Fruit fly (Drosophila melanogaster) whole organism, embryonic: ENCODE results near the gene CG17154.

Experiments
- Asciz ChIP-seq: fragments of 200-800 bp; sonication (Bioruptor generic); optimal IDR thresholded peaks from 2 replicates; lab custom pipeline; 2017; ENCODE audit warnings: missing biosample characterization, mild to moderate bottlenecking, missing genetic modification characterization, missing genetic modification reagents
- Atf-2 ChIP-seq: fragments of 200-800 bp; sonication (Bioruptor generic); optimal IDR thresholded peaks from 2 replicates; lab custom pipeline; 2016; ENCODE audit warnings: missing biosample characterization, missing genetic modification characterization
- Bdp1 ChIP-seq: fragments of 200-800 bp; sonication (Bioruptor generic); optimal IDR thresholded peaks from 3 replicates; lab custom pipeline; 2016; ENCODE audit warnings: missing biosample characterization, missing genetic modification characterization
- Blimp-1 ChIP-seq: fragments of 200-800 bp; sonication (Bioruptor generic); optimal IDR thresholded peaks from 3 replicates; lab custom pipeline; 2018; ENCODE audit warnings: missing biosample characterization, missing genetic modification characterization, mild to moderate bottlenecking, moderate library complexity, missing genetic modification reagents
- CG11093 ChIP-seq: fragments of 200-800 bp; sonication (Bioruptor generic); IDR thresholded peaks from 3 replicates; pipeline ENCODE4 v1.3.6; 2022; ENCODE audit warnings: missing biosample characterization, missing genetic modification characterization
- CG12071 ChIP-seq: fragments of 200-800 bp; sonication (Bioruptor generic); optimal IDR thresholded peaks from 3 replicates; lab custom pipeline; 2018; ENCODE audit warnings: missing biosample characterization, mild to moderate bottlenecking, missing genetic modification characterization
- CG13775 ChIP-seq: fragments of 200-800 bp; sonication (Bioruptor generic); optimal IDR thresholded peaks from 3 replicates; lab custom pipeline; 2017; ENCODE audit warnings: missing biosample characterization, mild to moderate bottlenecking, missing genetic modification characterization
- CG14710 ChIP-seq: fragments of 200-800 bp; sonication (Bioruptor generic); optimal IDR thresholded peaks from 3 replicates; lab custom pipeline; 2019; ENCODE audit warnings: missing biosample characterization, mild to moderate bottlenecking, missing genetic modification characterization, moderate library complexity
- CG15696 ChIP-seq: fragments of 200-800 bp; sonication (Bioruptor generic); optimal IDR thresholded peaks from 2 replicates; lab custom pipeline; 2019; ENCODE audit warnings: missing biosample characterization, mild to moderate bottlenecking, missing genetic modification characterization, moderate library complexity
- CG1603 ChIP-seq: fragments of 200-800 bp; sonication (Bioruptor generic); optimal IDR thresholded peaks from 2 replicates; lab custom pipeline; 2019; ENCODE audit warnings: missing biosample characterization, mild to moderate bottlenecking, missing genetic modification characterization, moderate library complexity
- CG17186 ChIP-seq: fragments of 200-800 bp; sonication (Bioruptor generic); optimal IDR thresholded peaks from 3 replicates; lab custom pipeline; 2017; ENCODE audit warnings: missing biosample characterization, missing genetic modification reagents, missing genetic modification characterization
- CG17568 ChIP-seq: fragments of 200-800 bp; sonication (Bioruptor generic); optimal IDR thresholded peaks from 2 replicates; lab custom pipeline; 2018; ENCODE audit warnings: missing biosample characterization, mild to moderate bottlenecking, missing genetic modification characterization, moderate library complexity
- CG17829 ChIP-seq: fragments of 200-800 bp; optimal IDR thresholded peaks from 2 replicates; lab custom pipeline; 2019; ENCODE audit warnings: missing biosample characterization, mild to moderate bottlenecking, missing genetic modification characterization, moderate library complexity
- CG2120 ChIP-seq: fragments of 200-800 bp; sonication (Bioruptor generic); optimal IDR thresholded peaks from 3 replicates; lab custom pipeline; 2016; ENCODE audit warnings: missing biosample characterization, missing genetic modification characterization
- CG30020 ChIP-seq: fragments of 200-800 bp; optimal IDR thresholded peaks from 2 replicates; lab custom pipeline; 2019; ENCODE audit warnings: missing biosample characterization, mild to moderate bottlenecking, missing genetic modification characterization, moderate library complexity
- CG31224 ChIP-seq: fragments of 200-800 bp; sonication (Bioruptor generic); IDR thresholded peaks from 2 replicates; pipeline ENCODE4 v1.3.6; 2022; ENCODE audit warnings: missing biosample characterization, missing genetic modification characterization
- CG42726 ChIP-seq: fragments of 200-800 bp; sonication (Bioruptor generic); IDR thresholded peaks from 2 replicates; pipeline ENCODE4 v1.3.6; 2022; ENCODE audit warnings: missing biosample characterization, missing genetic modification characterization; ENCODE audit not compliant: partially characterized antibody
- CG4854 ChIP-seq: fragments of 200-800 bp; sonication (Bioruptor generic); optimal IDR thresholded peaks from 2 replicates; lab custom pipeline; 2016; ENCODE audit warnings: missing biosample characterization, missing genetic modification characterization, inconsistent platforms
- CG5953 ChIP-seq: fragments of 200-800 bp; sonication (Bioruptor generic); IDR thresholded peaks from 2 replicates; pipeline ENCODE4 v1.3.6; 2022; ENCODE audit warnings: missing biosample characterization, missing genetic modification characterization
- CG7271 ChIP-seq: fragments of 200-800 bp; sonication (Bioruptor generic); optimal IDR thresholded peaks from 2 replicates; lab custom pipeline; 2018; ENCODE audit warnings: missing biosample characterization, mild to moderate bottlenecking, missing genetic modification characterization, moderate library complexity
- CG7556 ChIP-seq: fragments of 200-800 bp; sonication (Bioruptor generic); optimal IDR thresholded peaks from 2 replicates; lab custom pipeline; 2017; ENCODE audit warnings: missing biosample characterization, mild to moderate bottlenecking, missing genetic modification characterization
- D19A ChIP-seq: fragments of 200-800 bp; optimal IDR thresholded peaks from 3 replicates; lab custom pipeline; 2019; ENCODE audit warnings: missing biosample characterization, mild to moderate bottlenecking, missing genetic modification characterization, moderate library complexity
- Dip2 ChIP-seq: fragments of 200-800 bp; sonication (Bioruptor generic); IDR thresholded peaks from 2 replicates; pipeline ENCODE4 v1.3.6; 2022; ENCODE audit warnings: missing biosample characterization, missing genetic modification characterization
- Drgx ChIP-seq: fragments of 200-800 bp; sonication (Bioruptor generic); IDR thresholded peaks from 2 replicates; pipeline ENCODE4 v1.3.6; 2022; ENCODE audit warnings: missing biosample characterization, missing genetic modification characterization
- Ets97D ChIP-seq: fragments of 200-800 bp; sonication (Bioruptor generic); optimal IDR thresholded peaks from 3 replicates; lab custom pipeline; 2016; ENCODE audit warnings: missing biosample characterization, missing genetic modification characterization
- Fer2 ChIP-seq: fragments of 200-800 bp; sonication (Bioruptor generic); optimal IDR thresholded peaks from 2 replicates; lab custom pipeline; 2018; ENCODE audit warnings: missing biosample characterization, mild to moderate bottlenecking, missing genetic modification characterization, moderate library complexity
- HmgD ChIP-seq: fragments of 200-800 bp; sonication (Bioruptor generic); optimal IDR thresholded peaks from 3 replicates; lab custom pipeline; 2016; ENCODE audit warnings: missing biosample characterization, missing genetic modification characterization
- HmgZ ChIP-seq: fragments of 200-800 bp; sonication (Bioruptor generic); optimal IDR thresholded peaks from 2 replicates; lab custom pipeline; 2018; ENCODE audit warnings: missing biosample characterization, mild to moderate bottlenecking, missing genetic modification characterization
- Rfx ChIP-seq: fragments of 200-800 bp; sonication (Bioruptor generic); IDR thresholded peaks from 2 replicates; pipeline ENCODE4 v1.3.6; 2022; ENCODE audit warnings: missing biosample characterization, missing genetic modification characterization
- Sox102F ChIP-seq: fragments of 200-800 bp; sonication (Bioruptor generic); optimal IDR thresholded peaks from 2 replicates; lab custom pipeline; 2018; ENCODE audit warnings: missing biosample characterization, mild to moderate bottlenecking, missing genetic modification characterization, moderate library complexity
- Spps ChIP-seq: fragments of 200-800 bp; sonication (Bioruptor generic); optimal IDR thresholded peaks from 2 replicates; lab custom pipeline; 2018; ENCODE audit warnings: missing biosample characterization, mild to moderate bottlenecking, missing genetic modification characterization
- bbx ChIP-seq: fragments of 200-800 bp; sonication (Bioruptor generic); IDR thresholded peaks from 2 replicates; pipeline ENCODE4 v1.3.6; 2022; ENCODE audit warnings: missing biosample characterization, missing genetic modification characterization; ENCODE audit not compliant: partially characterized antibody
- bowl ChIP-seq: fragments of 200-800 bp; sonication (Bioruptor generic); IDR thresholded peaks from 2 replicates; pipeline ENCODE4 v1.3.6; 2022; ENCODE audit warnings: missing biosample characterization, missing genetic modification characterization
- btn ChIP-seq: fragments of 200-800 bp; sonication (Bioruptor generic); optimal IDR thresholded peaks from 2 replicates; lab custom pipeline; 2016; ENCODE audit warnings: missing biosample characterization, missing genetic modification characterization
- cas ChIP-seq: fragments of 200-800 bp; sonication (Bioruptor generic); IDR thresholded peaks from 2 replicates; pipeline ENCODE4 v1.3.6; 2022; ENCODE audit warnings: missing biosample characterization, missing genetic modification characterization
- chif ChIP-seq, 2 experiments: fragments of 200-800 bp; sonication (Bioruptor generic); optimal IDR thresholded peaks; 3 replicates each; lab custom pipeline; 2016; ENCODE audit warnings: missing biosample characterization in 2 of 2, missing genetic modification characterization in 2 of 2
- danr ChIP-seq: fragments of 200-800 bp; sonication (Bioruptor generic); IDR thresholded peaks from 2 replicates; pipeline ENCODE4 v1.3.6; 2022; ENCODE audit warnings: missing biosample characterization, missing genetic modification characterization
- gsb-n ChIP-seq: fragments of 200-800 bp; sonication (Bioruptor generic); optimal IDR thresholded peaks from 3 replicates; lab custom pipeline; 2018; ENCODE audit warnings: missing biosample characterization, mild to moderate bottlenecking, missing genetic modification characterization
- ham ChIP-seq: fragments of 200-800 bp; sonication (Bioruptor generic); IDR thresholded peaks from 2 replicates; pipeline ENCODE4 v1.3.6; 2022; ENCODE audit warnings: missing biosample characterization, missing genetic modification characterization
- kah ChIP-seq: fragments of 200-800 bp; sonication (Bioruptor generic); optimal IDR thresholded peaks from 2 replicates; lab custom pipeline; 2018; ENCODE audit warnings: missing biosample characterization, mild to moderate bottlenecking, missing genetic modification characterization
- knrl ChIP-seq: fragments of 200-800 bp; sonication (Bioruptor generic); IDR thresholded peaks from 3 replicates; pipeline ENCODE4 v1.3.6; 2022; ENCODE audit warnings: missing biosample characterization, missing genetic modification characterization; ENCODE audit not compliant: partially characterized antibody
- lilli ChIP-seq: fragments of 200-800 bp; sonication (Bioruptor generic); optimal IDR thresholded peaks from 3 replicates; lab custom pipeline; 2016; ENCODE audit warnings: missing biosample characterization, missing genetic modification characterization
- p53 ChIP-seq: fragments of 200-800 bp; sonication (Bioruptor generic); optimal IDR thresholded peaks from 2 replicates; lab custom pipeline; 2016; ENCODE audit warnings: missing biosample characterization, missing genetic modification characterization
- pum ChIP-seq: fragments of 200-800 bp; sonication (Bioruptor generic); optimal IDR thresholded peaks from 2 replicates; lab custom pipeline; 2016; ENCODE audit warnings: missing biosample characterization, missing genetic modification characterization
- seq ChIP-seq: fragments of 200-800 bp; sonication (Bioruptor generic); IDR thresholded peaks from 2 replicates; pipeline ENCODE4 v1.3.6; 2022; ENCODE audit warnings: missing biosample characterization, missing genetic modification characterization
- slp2 ChIP-seq: fragments of 200-800 bp; sonication (Bioruptor generic); optimal IDR thresholded peaks from 2 replicates; lab custom pipeline; 2016; ENCODE audit warnings: missing biosample characterization, missing genetic modification characterization
- sna ChIP-seq: fragments of 200-800 bp; sonication (Bioruptor generic); IDR thresholded peaks from 2 replicates; pipeline ENCODE4 v1.3.6; 2022; ENCODE audit warnings: missing biosample characterization, missing genetic modification characterization; ENCODE audit not compliant: partially characterized antibody
- sqz ChIP-seq: fragments of 200-800 bp; sonication (Bioruptor generic); optimal IDR thresholded peaks from 3 replicates; lab custom pipeline; 2018; ENCODE audit warnings: missing biosample characterization, mild to moderate bottlenecking, missing genetic modification characterization
- tll ChIP-seq, 2 experiments: fragments of 200-800 bp in 1 of 2; fragments of >200 bp in 1 of 2; sonication (Bioruptor generic) in 1 of 2; optimal IDR thresholded peaks; 2 replicates each; lab custom pipeline; 2017 to 2019; ENCODE audit warnings: missing biosample characterization in 2 of 2, missing genetic modification characterization in 2 of 2, mild to moderate bottlenecking in 1 of 2, moderate library complexity in 1 of 2
- vfl ChIP-seq: fragments of 200-800 bp; sonication (Bioruptor generic); optimal IDR thresholded peaks from 2 replicates; lab custom pipeline; 2016; ENCODE audit warnings: missing biosample characterization, missing genetic modification characterization

CG17154 gene

DNA sequence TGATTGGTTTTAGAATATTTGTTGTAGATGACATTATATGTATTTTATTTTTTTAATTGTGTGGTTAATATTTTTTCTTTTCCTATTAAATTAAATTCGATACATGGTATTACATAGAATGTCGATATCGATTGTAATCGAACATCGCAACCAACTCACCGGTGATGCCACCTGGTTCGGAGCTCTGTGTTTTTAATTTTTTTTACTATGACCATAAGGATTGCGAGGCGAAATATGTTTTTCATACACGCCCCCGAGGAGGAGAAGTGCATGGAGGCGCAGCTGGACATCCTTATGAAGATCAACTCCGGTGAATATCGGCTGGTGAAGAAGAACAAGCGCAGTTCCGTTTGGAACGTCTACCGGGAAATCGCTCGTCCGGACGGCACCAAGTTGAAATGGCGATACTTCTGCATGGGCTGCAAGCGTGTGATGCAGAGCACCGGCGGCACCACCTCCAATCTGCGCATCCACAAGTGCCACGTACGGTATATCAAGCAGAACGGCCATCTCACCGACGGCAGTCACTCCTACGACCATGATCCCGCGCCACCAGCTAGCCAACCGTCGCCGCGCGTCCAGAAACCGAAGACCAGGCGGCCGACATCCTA, 31.6 kb downstream of the CG17154 start, which contains the start of gene CG11560 (continued):
- TF ChIP-seq Ets97D (GFP tag; lab: Kevin White, UChicago), result peak; percentile 19
- TF ChIP-seq slp2 (GFP tag; lab: Kevin White, UChicago), result no peak
- TF ChIP-seq sna (GFP tag; lab: Robert Waterston, UW), result peak; percentile 55; the same call in 1 of the 2 replicates
- no peak for TF ChIP-seq Sox102F (GFP tag; lab: Kevin White, UChicago)
- TF ChIP-seq p53 (GFP tag; lab: Kevin White, UChicago), result no peak
- TF ChIP-seq CG12071 (GFP tag; lab: Kevin White, UChicago), result no peak
- TF ChIP-seq HmgD, result no peak
- TF ChIP-seq bbx (GFP tag; lab: Robert Waterston, UW), result peak; percentile 66
- TF ChIP-seq sqz, result peak; percentile 60
- no peak for TF ChIP-seq seq (GFP tag; lab: Robert Waterston, UW)
- no peak for TF ChIP-seq CG42726
- peak; percentile 37 for TF ChIP-seq CG1603 (tag; lab: Kevin White, UChicago)
- TF ChIP-seq danr (GFP tag; lab: Robert Waterston, UW), result no peak
- TF ChIP-seq CG30020 (tag; lab: Kevin White, UChicago), result no peak
- peak; percentile 2 for TF ChIP-seq CG17829
- no peak for TF ChIP-seq pum
- TF ChIP-seq vfl (GFP tag; lab: Kevin White, UChicago), result no peak
- TF ChIP-seq chif (GFP tag; optimal IDR thresholded peaks at IDR 0.05; lab: Kevin White, UChicago), result no peak
- TF ChIP-seq Dip2 (GFP tag; lab: Robert Waterston, UW), result no peak
- no peak for TF ChIP-seq Fer2 (tag; lab: Kevin White, UChicago)
- TF ChIP-seq CG4854, result no peak
- TF ChIP-seq CG2120 (GFP tag; lab: Kevin White, UChicago), result no peak
- no peak for TF ChIP-seq bowl (GFP tag; lab: Robert Waterston, UW)
- TF ChIP-seq CG31224 (GFP tag; lab: Robert Waterston, UW), result no peak
- peak; percentile 42; the same call in 2 of the 3 replicates for TF ChIP-seq knrl (GFP tag; lab: Robert Waterston, UW)
- TF ChIP-seq CG15696 (tag; lab: Kevin White, UChicago), result no peak
- TF ChIP-seq Drgx (GFP tag; lab: Robert Waterston, UW), result no peak
- TF ChIP-seq D19A (tag; lab: Kevin White, UChicago), result no peak
- TF ChIP-seq cas (GFP tag; lab: Robert Waterston, UW), result no peak
- no peak for TF ChIP-seq CG11093
- no peak for TF ChIP-seq CG7271 (tag; lab: Kevin White, UChicago)
- no peak for TF ChIP-seq btn (GFP tag; lab: Kevin White, UChicago)
- TF ChIP-seq ham (GFP tag; lab: Robert Waterston, UW), result no peak
- TF ChIP-seq Bdp1 (GFP tag; lab: Kevin White, UChicago), result no peak
- no peak for TF ChIP-seq tll (GFP tag; optimal IDR thresholded peaks at IDR 0.05; lab: Kevin White, UChicago)
- no peak for TF ChIP-seq gsb-n (tag; lab: Kevin White, UChicago)
- TF ChIP-seq Asciz (GFP tag; lab: Kevin White, UChicago), result no peak
- TF ChIP-seq CG14710 (tag; lab: Kevin White, UChicago), result peak; percentile 19
- no peak for TF ChIP-seq lilli (GFP tag; lab: Kevin White, UChicago)
- TF ChIP-seq Atf-2 (GFP tag; lab: Kevin White, UChicago), result no peak
- no peak for TF ChIP-seq Spps (tag; lab: Kevin White, UChicago)
- TF ChIP-seq CG13775 (GFP tag; lab: Kevin White, UChicago), result no peak
- TF ChIP-seq Blimp-1 (GFP tag; lab: Kevin White, UChicago), result no peak
- TF ChIP-seq kah, result no peak
- no peak for TF ChIP-seq CG5953 (GFP tag; lab: Robert Waterston, UW)
- peak; percentile 16 for TF ChIP-seq HmgZ (tag; lab: Kevin White, UChicago)
- TF ChIP-seq Rfx (GFP tag; lab: Robert Waterston, UW), result no peak
- TF ChIP-seq CG17186 (GFP tag; lab: Kevin White, UChicago), result peak; percentile 1
- no peak for TF ChIP-seq CG17568 (GFP tag; lab: Kevin White, UChicago)
- TF ChIP-seq CG7556 (GFP tag; lab: Kevin White, UChicago), result no peak
